Fruit fly (Drosophila melanogaster) Kc167 (cell line): Measurements from ENCODE around the gene CYLD.

Source experiments
- h ChIP-seq: fragments of >200 bp; optimal IDR thresholded peaks from 3 replicates; lab custom pipeline; 2018; ENCODE audit warnings: missing external identifiers
- insv ChIP-seq: fragments of >200 bp; optimal IDR thresholded peaks from 3 replicates; lab custom pipeline; 2018; ENCODE audit warnings: missing external identifiers
- psq ChIP-seq: fragments of >200 bp; optimal IDR thresholded peaks from 2 replicates; lab custom pipeline; 2017; ENCODE audit warnings: missing external identifiers

DNA sequence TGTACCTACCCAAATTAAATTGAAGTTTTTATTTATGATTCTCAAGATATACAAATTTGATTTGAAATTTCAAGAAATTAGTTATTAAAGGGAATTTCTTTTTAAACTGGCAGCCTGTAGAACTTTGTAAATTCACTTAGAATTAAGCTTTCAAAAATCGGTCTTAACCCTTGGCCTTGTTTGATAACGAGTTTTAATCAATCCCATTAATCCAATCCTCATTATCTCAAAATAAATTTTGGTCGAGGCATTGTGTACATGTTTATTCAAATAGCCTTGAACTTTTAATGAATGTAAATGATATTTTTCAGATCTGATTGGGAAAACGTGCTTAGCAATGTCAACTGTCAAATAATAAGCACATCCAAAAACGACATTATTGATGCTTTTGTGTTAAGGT, 40.2 kb upstream of the CYLD start:
- TF ChIP-seq h (lab: Kevin White, UChicago) (no peak), insv (lab: Kevin White, UChicago) (no peak), psq (no peak)
